Worm (Caenorhabditis elegans): Measurements from ENCODE around the gene str-109.

ce11 chrV:16190485-16190884 lies 28.5 kb upstream of the str-109 start, which contains the start of gene srh-281:
- no peak for TF ChIP-seq nhr-12 (tag; optimal IDR thresholded peaks at IDR 0.05)
- no peak for TF ChIP-seq nhr-237 (tag; optimal IDR thresholded peaks at IDR 0.05)
- TF ChIP-seq tbx-8 (GFP tag; optimal IDR thresholded peaks at IDR 0.05), result no peak
- no peak for TF ChIP-seq sem-2 (GFP tag; optimal IDR thresholded peaks at IDR 0.05)
- no peak for TF ChIP-seq elt-3 (tag; optimal IDR thresholded peaks at IDR 0.05)
- TF ChIP-seq lin-13 (tag; optimal IDR thresholded peaks at IDR 0.05), result no peak
- TF ChIP-seq elt-1 (tag; optimal IDR thresholded peaks at IDR 0.05; ENCODE audit: borderline replicate concordance, insufficient read depth), result no peak
- TF ChIP-seq ceh-43 (GFP tag; optimal IDR thresholded peaks at IDR 0.05), result no peak
- no peak for TF ChIP-seq ztf-11 (tag; optimal IDR thresholded peaks at IDR 0.05)
